Worm (Caenorhabditis elegans): ENCODE measurements around the gene chhy-1.

- TF ChIP-seq unc-130 (tag; optimal IDR thresholded peaks at IDR 0.05) (no peak), F16B12.6 (tag; optimal IDR thresholded peaks at IDR 0.05) (no peak), rnt-1 (tag; optimal IDR thresholded peaks at IDR 0.05) (no peak), alr-1 (tag; optimal IDR thresholded peaks at IDR 0.05; ENCODE audit: borderline replicate concordance) (no peak), nhr-12 (tag; optimal IDR thresholded peaks at IDR 0.05) (no peak), pqm-1 (tag; optimal IDR thresholded peaks at IDR 0.05) (no peak), efl-3 (GFP tag; optimal IDR thresholded peaks at IDR 0.05) (no peak), aly-2 (tag; optimal IDR thresholded peaks at IDR 0.05) (no peak), sox-4 (tag; optimal IDR thresholded peaks at IDR 0.05) (no peak), C34B4.2 (tag; optimal IDR thresholded peaks at IDR 0.05) (no peak), nhr-28 (tag; optimal IDR thresholded peaks at IDR 0.05) (no peak), skn-1 (tag; optimal IDR thresholded peaks at IDR 0.05) (no peak), dpl-1 (GFP tag; optimal IDR thresholded peaks at IDR 0.05) (no peak)
Observed at ce11 chrII:8588442-8588841, 29.0 kb downstream of the chhy-1 start.

Data from whole organism, L1 larva.